Worm (Caenorhabditis elegans) whole organism, young adult: ENCODE data around the gene let-418.

Source experiments
- B0019.2 ChIP-seq: fragments of 200-800 bp; sonication (Bioruptor generic); conservative IDR thresholded peaks from 2 replicates; pipeline ENCODE4 v1.3.6; 2022; ENCODE audit warnings: missing genetic modification reagents, missing genetic modification characterization, missing compliant biosample characterization
- B0261.1 ChIP-seq: sonication (generic microtip); optimal IDR thresholded peaks from 2 replicates; lab custom pipeline; 2016; ENCODE audit warnings: mild to moderate bottlenecking, missing genetic modification characterization, moderate library complexity, missing compliant biosample characterization
- C06A6.2 ChIP-seq: fragments of 200-800 bp; sonication (Bioruptor generic); conservative IDR thresholded peaks from 2 replicates; pipeline ENCODE4 v1.3.6; 2022; ENCODE audit warnings: missing genetic modification characterization, missing compliant biosample characterization
- F22D6.2 ChIP-seq: sonication (generic microtip); optimal IDR thresholded peaks from 2 replicates; lab custom pipeline; 2016; ENCODE audit warnings: mild to moderate bottlenecking, missing genetic modification characterization, missing compliant biosample characterization
- F23B12.7 ChIP-seq: sonication (generic microtip); optimal IDR thresholded peaks from 2 replicates; lab custom pipeline; 2017; ENCODE audit warnings: missing genetic modification characterization, mild to moderate bottlenecking, missing compliant biosample characterization, antibody characterized with exemption, moderate library complexity; ENCODE audit not compliant: insufficient read depth
- F37B4.10 ChIP-seq: fragments of 200-800 bp; sonication (Bioruptor generic); IDR thresholded peaks from 2 replicates; pipeline ENCODE4 v1.3.6; 2022; ENCODE audit warnings: missing genetic modification characterization, missing compliant biosample characterization
- F52B5.7 ChIP-seq: sonication (generic microtip); optimal IDR thresholded peaks from 2 replicates; lab custom pipeline; 2016; ENCODE audit warnings: mild to moderate bottlenecking, missing genetic modification characterization, missing compliant biosample characterization
- F55B11.4 ChIP-seq: sonication (generic microtip); optimal IDR thresholded peaks from 2 replicates; lab custom pipeline; 2016; ENCODE audit warnings: missing compliant biosample characterization, missing genetic modification characterization, borderline replicate concordance; ENCODE audit not compliant: insufficient read depth
- F57A8.1 ChIP-seq: fragments of 200-800 bp; sonication (Bioruptor generic); optimal IDR thresholded peaks from 2 replicates; lab custom pipeline; 2018; ENCODE audit warnings: mild to moderate bottlenecking, missing genetic modification characterization, moderate library complexity, missing compliant biosample characterization
- T26A5.8 ChIP-seq: sonication (generic microtip); optimal IDR thresholded peaks from 2 replicates; lab custom pipeline; 2016; ENCODE audit warnings: missing genetic modification characterization, missing compliant biosample characterization
- Y56A3A.18 ChIP-seq: fragments of 200-800 bp; sonication (Bioruptor generic); IDR thresholded peaks from 2 replicates; pipeline ENCODE4 v1.3.6; 2022; ENCODE audit warnings: missing genetic modification reagents, missing genetic modification characterization, missing compliant biosample characterization
- Y95B8A.8 ChIP-seq: fragments of 200-800 bp; sonication (Bioruptor generic); IDR thresholded peaks from 2 replicates; pipeline ENCODE4 v1.3.6; 2022; ENCODE audit warnings: missing genetic modification reagents, missing genetic modification characterization, missing compliant biosample characterization
- ZK185.1 ChIP-seq: sonication (generic microtip); optimal IDR thresholded peaks from 2 replicates; lab custom pipeline; 2016; ENCODE audit warnings: mild to moderate bottlenecking, missing genetic modification characterization, missing compliant biosample characterization; ENCODE audit not compliant: poor library complexity, severe bottlenecking
- aptf-2 ChIP-seq: fragments of 200-800 bp; sonication (Bioruptor generic); conservative IDR thresholded peaks from 2 replicates; pipeline ENCODE4 v1.3.6; 2022; ENCODE audit warnings: missing genetic modification reagents, missing genetic modification characterization, missing compliant biosample characterization
- attf-5 ChIP-seq: fragments of 200-800 bp; sonication (Bioruptor generic); optimal IDR thresholded peaks from 2 replicates; lab custom pipeline; 2018; ENCODE audit warnings: mild to moderate bottlenecking, missing genetic modification characterization, missing compliant biosample characterization
- bed-1 ChIP-seq: fragments of 200-800 bp; sonication (Bioruptor generic); IDR thresholded peaks from 2 replicates; pipeline ENCODE4 v1.3.6; 2022; ENCODE audit warnings: missing genetic modification reagents, missing genetic modification characterization, missing compliant biosample characterization
- ceh-100 ChIP-seq: fragments of 200-800 bp; sonication (Bioruptor generic); IDR thresholded peaks from 2 replicates; pipeline ENCODE4 v1.3.6; 2022; ENCODE audit warnings: missing genetic modification reagents, missing genetic modification characterization, missing compliant biosample characterization
- ceh-40 ChIP-seq: fragments of 200-800 bp; sonication (Bioruptor generic); IDR thresholded peaks from 2 replicates; pipeline ENCODE4 v1.3.6; 2022; ENCODE audit warnings: missing genetic modification characterization, missing compliant biosample characterization
- ceh-58 ChIP-seq: fragments of 200-800 bp; sonication (Bioruptor generic); IDR thresholded peaks from 2 replicates; pipeline ENCODE4 v1.3.6; 2022; ENCODE audit warnings: missing genetic modification characterization, missing compliant biosample characterization
- ceh-79 ChIP-seq: sonication (generic microtip); optimal IDR thresholded peaks from 2 replicates; lab custom pipeline; 2017; ENCODE audit warnings: mild to moderate bottlenecking, missing genetic modification characterization, missing compliant biosample characterization
- ceh-91 ChIP-seq: fragments of 200-800 bp; sonication (Bioruptor generic); IDR thresholded peaks from 2 replicates; pipeline ENCODE4 v1.3.6; 2022; ENCODE audit warnings: missing genetic modification reagents, missing genetic modification characterization, missing compliant biosample characterization
- dpff-1 ChIP-seq: sonication (generic microtip); optimal IDR thresholded peaks from 2 replicates; lab custom pipeline; 2017; ENCODE audit warnings: mild to moderate bottlenecking, missing genetic modification characterization, missing compliant biosample characterization
- dpl-1 ChIP-seq: fragments of 150-350 bp; optimal IDR thresholded peaks from 2 replicates; lab custom pipeline; 2014; ENCODE audit warnings: missing biosample characterization, missing genetic modification reagents, missing genetic modification characterization
- egrh-3 ChIP-seq: fragments of 200-800 bp; sonication (Bioruptor generic); IDR thresholded peaks from 2 replicates; pipeline ENCODE4 v1.3.6; 2022; ENCODE audit warnings: missing genetic modification reagents, missing genetic modification characterization, missing compliant biosample characterization
- ekl-4 ChIP-seq: fragments of 200-800 bp; sonication (Bioruptor generic); IDR thresholded peaks from 2 replicates; pipeline ENCODE4 v1.3.6; 2022; ENCODE audit warnings: missing genetic modification reagents, missing genetic modification characterization, missing compliant biosample characterization
- hlh-12 ChIP-seq: sonication (generic microtip); optimal IDR thresholded peaks from 2 replicates; lab custom pipeline; 2016; ENCODE audit warnings: missing genetic modification characterization, missing compliant biosample characterization
- hlh-26 ChIP-seq: fragments of 200-800 bp; sonication (Bioruptor generic); conservative IDR thresholded peaks from 2 replicates; pipeline ENCODE4 v1.3.6; 2022; ENCODE audit warnings: missing genetic modification reagents, missing genetic modification characterization, missing compliant biosample characterization
- hrde-1 ChIP-seq: sonication (generic microtip); optimal IDR thresholded peaks from 2 replicates; lab custom pipeline; 2016; ENCODE audit warnings: missing genetic modification characterization, mild to moderate bottlenecking, missing compliant biosample characterization, moderate library complexity, missing genotype, missing genetic modification reagents, borderline replicate concordance
- let-526 ChIP-seq: fragments of 200-800 bp; sonication (Bioruptor generic); IDR thresholded peaks from 2 replicates; pipeline ENCODE4 v1.3.6; 2022; ENCODE audit warnings: missing genetic modification reagents, missing genetic modification characterization, missing compliant biosample characterization
- lin-35 ChIP-seq, 3 experiments: fragments of 150-350 bp in 2 of 3; sonication (generic microtip) in 1 of 3; optimal IDR thresholded peaks; 2 replicates each; lab custom pipeline; 2014 to 2018; ENCODE audit warnings: missing biosample characterization in 3 of 3, missing genetic modification characterization in 3 of 3, missing genetic modification reagents in 3 of 3
- madf-10 ChIP-seq: sonication (generic microtip); optimal IDR thresholded peaks from 2 replicates; lab custom pipeline; 2016; ENCODE audit warnings: mild to moderate bottlenecking, missing genetic modification characterization, missing compliant biosample characterization
- madf-3 ChIP-seq: fragments of 200-800 bp; sonication (Bioruptor generic); IDR thresholded peaks from 2 replicates; pipeline ENCODE4 v1.3.6; 2022; ENCODE audit warnings: missing genetic modification reagents, missing genetic modification characterization, missing compliant biosample characterization
- madf-8 ChIP-seq: fragments of 200-800 bp; sonication (Bioruptor generic); conservative IDR thresholded peaks from 2 replicates; pipeline ENCODE4 v1.3.6; 2022; ENCODE audit warnings: missing genetic modification reagents, missing genetic modification characterization, missing compliant biosample characterization
- mes-4 ChIP-seq: sonication (generic microtip); optimal IDR thresholded peaks from 2 replicates; lab custom pipeline; 2016; ENCODE audit warnings: missing genotype, missing genetic modification characterization, missing compliant biosample characterization
- nfya-1 ChIP-seq: sonication (generic microtip); optimal IDR thresholded peaks from 2 replicates; lab custom pipeline; 2017; ENCODE audit warnings: antibody characterized with exemption, missing compliant biosample characterization, missing genetic modification characterization, borderline replicate concordance; ENCODE audit not compliant: insufficient read depth
- nhr-80 ChIP-seq: sonication (generic microtip); optimal IDR thresholded peaks from 2 replicates; lab custom pipeline; 2016; ENCODE audit warnings: missing genetic modification characterization, missing compliant biosample characterization
- repo-1 ChIP-seq: sonication (generic microtip); optimal IDR thresholded peaks from 2 replicates; lab custom pipeline; 2017; ENCODE audit warnings: mild to moderate bottlenecking, missing genetic modification characterization, missing compliant biosample characterization
- snpc-3.4 ChIP-seq: sonication (generic microtip); optimal IDR thresholded peaks from 2 replicates; lab custom pipeline; 2017; ENCODE audit warnings: missing genetic modification characterization, mild to moderate bottlenecking, missing compliant biosample characterization, antibody characterized with exemption, moderate library complexity, missing genotype, missing genetic modification reagents
- snpc-4 ChIP-seq, 5 experiments: fragments of 150-350 bp in 1 of 5; sonication (generic microtip) in 4 of 5; optimal IDR thresholded peaks; 2 replicates each; lab custom pipeline; 2014 to 2018; ENCODE audit warnings: missing genetic modification characterization in 5 of 5, missing biosample characterization in 3 of 5, antibody characterized with exemption in 2 of 5, mild to moderate bottlenecking in 2 of 5, missing compliant biosample characterization in 2 of 5, missing genotype in 2 of 5, moderate library complexity in 2 of 5, missing genetic modification reagents in 1 of 5
- somi-1 ChIP-seq: fragments of 200-800 bp; sonication (Bioruptor generic); optimal IDR thresholded peaks from 2 replicates; lab custom pipeline; 2018; ENCODE audit warnings: mild to moderate bottlenecking, missing genetic modification characterization, missing compliant biosample characterization
- sptf-2 ChIP-seq: fragments of 200-800 bp; sonication (Bioruptor generic); optimal IDR thresholded peaks from 2 replicates; lab custom pipeline; 2018; ENCODE audit warnings: mild to moderate bottlenecking, missing genetic modification characterization, missing compliant biosample characterization
- ztf-18 ChIP-seq: sonication (generic microtip); optimal IDR thresholded peaks from 2 replicates; lab custom pipeline; 2016; ENCODE audit warnings: missing genotype, mild to moderate bottlenecking, missing genetic modification characterization, missing compliant biosample characterization
- ztf-25 ChIP-seq: fragments of 200-800 bp; sonication (Bioruptor generic); IDR thresholded peaks from 2 replicates; pipeline ENCODE4 v1.3.6; 2022; ENCODE audit warnings: missing genetic modification reagents, missing genetic modification characterization, missing compliant biosample characterization
- ztf-26 ChIP-seq: sonication (generic microtip); optimal IDR thresholded peaks from 2 replicates; lab custom pipeline; 2017; ENCODE audit warnings: missing genetic modification characterization, missing compliant biosample characterization
- ztf-28 ChIP-seq: fragments of 200-800 bp; sonication (Bioruptor generic); IDR thresholded peaks from 2 replicates; pipeline ENCODE4 v1.3.6; 2022; ENCODE audit warnings: missing genetic modification reagents, missing genetic modification characterization, missing compliant biosample characterization
- ztf-6 ChIP-seq: fragments of 200-800 bp; sonication (Bioruptor generic); IDR thresholded peaks from 2 replicates; pipeline ENCODE4 v1.3.6; 2022; ENCODE audit warnings: missing genetic modification reagents, missing genetic modification characterization, missing compliant biosample characterization

The let-418 gene

DNA sequence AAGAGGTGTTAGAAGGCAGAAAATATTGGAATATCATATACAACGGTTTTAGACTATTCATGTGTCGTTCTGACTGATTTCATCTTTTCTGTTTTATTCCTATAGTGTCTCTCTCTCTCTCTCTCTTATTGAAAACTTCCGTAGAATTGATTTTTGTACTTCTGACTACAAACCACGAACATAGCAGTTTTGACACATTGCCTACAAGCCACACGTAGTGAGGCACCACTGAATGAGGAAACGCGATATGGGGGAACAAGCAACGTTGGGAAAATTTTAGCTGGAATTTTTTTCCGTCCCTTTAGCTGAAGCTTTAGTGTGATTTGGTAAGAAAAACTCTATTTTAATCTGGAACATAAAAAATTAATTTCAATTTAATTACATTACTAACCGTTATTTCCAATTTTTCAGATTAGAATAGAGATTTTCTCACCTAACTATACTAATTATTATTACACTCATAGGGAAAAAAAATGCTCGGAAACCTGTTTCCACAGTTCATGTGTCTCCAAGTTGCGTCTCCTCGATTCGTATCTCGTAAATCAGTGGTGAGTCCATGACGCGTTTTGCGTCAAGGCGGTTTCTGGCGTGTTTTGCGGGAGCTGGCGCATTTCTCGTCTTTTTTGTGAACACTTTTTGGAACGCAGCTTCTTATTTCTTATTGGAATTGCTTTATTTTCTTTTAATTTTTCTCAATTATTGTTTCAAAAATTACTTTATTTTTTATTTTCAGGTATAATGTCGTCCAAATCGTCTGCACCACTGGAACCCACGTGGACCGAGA is 35.9 kb upstream of the let-418 start, which contains the start of the genes nhr-142 and F44E7.9:
nhr-142 (minus strand) TSS at position 57 of the 784 bp plus-strand sequence.
F44E7.9 (plus strand) TSS at position 734 of the 784 bp plus-strand sequence.
- TF ChIP-seq hlh-12 (tag; lab: Kevin White, UChicago) = no peak
- peak; percentile 47 for TF ChIP-seq ztf-26 (tag; lab: Kevin White, UChicago)
- peak; percentile 32 for TF ChIP-seq snpc-4 (GFP tag; optimal IDR thresholded peaks at IDR 0.05; lab: Kevin White, UChicago)
- peak; percentile 54 to 79 (median 72) for TF ChIP-seq snpc-4 (tag; optimal IDR thresholded peaks at IDR 0.05; lab: Kevin White, UChicago)
- TF ChIP-seq egrh-3 (GFP tag; lab: Robert Waterston, UW) = peak; percentile 51; the same call in 1 of the 2 replicates
- TF ChIP-seq ztf-25 = 0 out of 2 replicates have a peak, but pooled peaks have one; percentile 9
- peak in 2 of 3 experiments; percentile 54 to 72 for TF ChIP-seq lin-35 (GFP tag; optimal IDR thresholded peaks at IDR 0.05; lab: Kevin White, UChicago)
- peak; percentile 86 for TF ChIP-seq attf-5 (GFP tag; lab: Kevin White, UChicago)
- TF ChIP-seq F23B12.7 = peak; percentile 65
- no peak for TF ChIP-seq F57A8.1 (GFP tag; lab: Kevin White, UChicago)
- peak; percentile 95 for TF ChIP-seq ceh-100 (GFP tag; lab: Robert Waterston, UW)
- peak; percentile 57 for TF ChIP-seq repo-1 (tag; lab: Kevin White, UChicago)
- no peak for TF ChIP-seq F37B4.10 (GFP tag; lab: Robert Waterston, UW)
- peak; percentile 73 for TF ChIP-seq nhr-80 (tag; lab: Kevin White, UChicago)
- no peak for TF ChIP-seq Y95B8A.8 (GFP tag; lab: Robert Waterston, UW)
- no peak for TF ChIP-seq F55B11.4 (tag; lab: Kevin White, UChicago)
- peak; percentile 47 for TF ChIP-seq madf-8 (GFP tag; lab: Robert Waterston, UW)
- no peak for TF ChIP-seq F52B5.7 (tag; lab: Kevin White, UChicago)
- TF ChIP-seq hrde-1 (tag; lab: Kevin White, UChicago) = no peak
- peak; percentile 81 for TF ChIP-seq C06A6.2
- TF ChIP-seq ZK185.1 (tag; lab: Kevin White, UChicago) = peak; percentile 55
- TF ChIP-seq ekl-4 = peak; percentile 30; the same call in 1 of the 2 replicates
- TF ChIP-seq madf-10 (tag; lab: Kevin White, UChicago) = peak; percentile 71
- no peak for TF ChIP-seq ceh-40 (GFP tag; lab: Robert Waterston, UW)
- TF ChIP-seq B0261.1 = no peak
- no peak for TF ChIP-seq B0019.2 (GFP tag; lab: Robert Waterston, UW)
- no peak for TF ChIP-seq sptf-2 (GFP tag; lab: Kevin White, UChicago)
- TF ChIP-seq bed-1 (GFP tag; lab: Robert Waterston, UW) = no peak
- TF ChIP-seq ceh-58 = no peak
- peak; percentile 47 for TF ChIP-seq F22D6.2
- TF ChIP-seq ztf-18 (tag; lab: Kevin White, UChicago) = peak; percentile 98
- no peak for TF ChIP-seq T26A5.8 (tag; lab: Kevin White, UChicago)
- TF ChIP-seq snpc-3.4 (tag; lab: Kevin White, UChicago) = peak; percentile 67
- TF ChIP-seq dpl-1 = peak; percentile 50
- no peak for TF ChIP-seq ztf-6 (GFP tag; lab: Robert Waterston, UW)
- no peak for TF ChIP-seq hlh-26 (GFP tag; lab: Robert Waterston, UW)
- no peak for TF ChIP-seq dpff-1 (tag; lab: Kevin White, UChicago)
- TF ChIP-seq nfya-1 (tag; lab: Kevin White, UChicago) = no peak
- TF ChIP-seq madf-3 (GFP tag; lab: Robert Waterston, UW) = 0 out of 2 replicates have a peak, but pooled peaks have one; percentile 57
- TF ChIP-seq mes-4 (tag; lab: Kevin White, UChicago) = no peak
- TF ChIP-seq let-526 (GFP tag; lab: Robert Waterston, UW) = peak; percentile 67; the same call in 1 of the 2 replicates
- TF ChIP-seq ceh-79 (tag; lab: Kevin White, UChicago) = no peak
- TF ChIP-seq ceh-91 = peak; percentile 54
- 0 out of 2 replicates have a peak, but pooled peaks have one; percentile 39 for TF ChIP-seq ztf-28 (GFP tag; lab: Robert Waterston, UW)
- no peak for TF ChIP-seq Y56A3A.18
- no peak for TF ChIP-seq aptf-2
- TF ChIP-seq somi-1 (GFP tag; lab: Kevin White, UChicago) = peak; percentile 59
